Worm (Caenorhabditis elegans) whole organism, L3 larva: ENCODE data around the gene W02D7.4.

Source experiments
- R02D3.7 ChIP-seq: fragments of 150-350 bp; optimal IDR thresholded peaks from 2 replicates; lab custom pipeline; 2014; ENCODE audit warnings: missing biosample characterization, missing genetic modification characterization
- ZK546.5 ChIP-seq: sonication (generic microtip); optimal IDR thresholded peaks from 2 replicates; lab custom pipeline; 2017; ENCODE audit warnings: missing biosample characterization, missing genetic modification characterization
- aly-2 ChIP-seq: fragments of 150-350 bp; optimal IDR thresholded peaks from 2 replicates; lab custom pipeline; 2014; ENCODE audit warnings: missing biosample characterization, missing genetic modification characterization
- ama-1 ChIP-seq: fragments of 150-350 bp; optimal IDR thresholded peaks from 2 replicates; lab custom pipeline; 2018
- ceh-28 ChIP-seq: fragments of 150-350 bp; optimal IDR thresholded peaks from 2 replicates; lab custom pipeline; 2014; ENCODE audit warnings: missing biosample characterization, missing genetic modification reagents, missing genetic modification characterization
- ceh-82 ChIP-seq: fragments of 150-350 bp; optimal IDR thresholded peaks from 2 replicates; lab custom pipeline; 2014; ENCODE audit warnings: missing biosample characterization, missing genetic modification characterization
- ceh-9 ChIP-seq: sonication (generic microtip); optimal IDR thresholded peaks from 2 replicates; lab custom pipeline; 2018; ENCODE audit warnings: missing biosample characterization, missing genetic modification characterization
- daf-12 ChIP-seq: fragments of 150-350 bp; optimal IDR thresholded peaks from 2 replicates; lab custom pipeline; 2014; ENCODE audit warnings: missing biosample characterization, missing genetic modification reagents, missing genetic modification characterization
- egl-27 ChIP-seq: sonication (generic microtip); optimal IDR thresholded peaks from 4 replicates; lab custom pipeline; 2017; ENCODE audit warnings: missing biosample characterization, missing genetic modification reagents, missing genetic modification characterization
- egl-5 ChIP-seq: fragments of 150-350 bp; optimal IDR thresholded peaks from 2 replicates; lab custom pipeline; 2017; ENCODE audit warnings: missing biosample characterization, missing genetic modification reagents, missing genetic modification characterization, inconsistent platforms
- elt-2 ChIP-seq: sonication (generic microtip); optimal IDR thresholded peaks from 2 replicates; lab custom pipeline; 2016; ENCODE audit warnings: missing genetic modification reagents, mild to moderate bottlenecking, missing genetic modification characterization, missing compliant biosample characterization
- elt-3 ChIP-seq, 3 experiments: fragments of 150-350 bp in 1 of 3; sonication (generic microtip) in 2 of 3; optimal IDR thresholded peaks; 2 replicates in 2 of 3; 4 replicates in 1 of 3; lab custom pipeline; 2014 to 2017; ENCODE audit warnings: missing biosample characterization in 3 of 3, missing genetic modification characterization in 3 of 3
- eor-1 ChIP-seq, 2 experiments: fragments of 150-350 bp; optimal IDR thresholded peaks; 2 replicates each; lab custom pipeline; 2014 to 2018; ENCODE audit warnings: missing biosample characterization in 2 of 2, missing genetic modification characterization in 2 of 2
- fkh-2 ChIP-seq: fragments of 150-350 bp; optimal IDR thresholded peaks from 2 replicates; lab custom pipeline; 2014; ENCODE audit warnings: missing biosample characterization, missing genetic modification reagents, missing genetic modification characterization
- fos-1 ChIP-seq: fragments of 150-350 bp; optimal IDR thresholded peaks from 2 replicates; lab custom pipeline; 2014; ENCODE audit warnings: missing biosample characterization, missing genetic modification characterization
- lin-15B ChIP-seq: fragments of 150-350 bp; optimal IDR thresholded peaks from 2 replicates; lab custom pipeline; 2014; ENCODE audit warnings: missing biosample characterization, missing genetic modification characterization
- lin-39 ChIP-seq: fragments of 150-350 bp; optimal IDR thresholded peaks from 2 replicates; lab custom pipeline; 2018; ENCODE audit warnings: missing biosample characterization, missing genetic modification reagents, missing genetic modification characterization
- lsy-12 ChIP-seq: sonication (generic microtip); optimal IDR thresholded peaks from 2 replicates; lab custom pipeline; 2016; ENCODE audit warnings: mild to moderate bottlenecking, missing genetic modification characterization, missing compliant biosample characterization
- nfya-1 ChIP-seq: sonication (generic microtip); optimal IDR thresholded peaks from 2 replicates; lab custom pipeline; 2017; ENCODE audit warnings: missing genetic modification characterization, mild to moderate bottlenecking, missing compliant biosample characterization, antibody characterized with exemption, moderate library complexity; ENCODE audit not compliant: insufficient read depth
- nhr-11 ChIP-seq: fragments of 150-350 bp; optimal IDR thresholded peaks from 2 replicates; lab custom pipeline; 2014; ENCODE audit warnings: missing biosample characterization, missing genetic modification characterization
- nhr-12 ChIP-seq: fragments of 150-350 bp; optimal IDR thresholded peaks from 2 replicates; lab custom pipeline; 2014; ENCODE audit warnings: missing biosample characterization, missing genetic modification characterization
- nhr-23 ChIP-seq: fragments of 150-350 bp; optimal IDR thresholded peaks from 2 replicates; lab custom pipeline; 2014; ENCODE audit warnings: missing biosample characterization, missing genetic modification reagents, missing genetic modification characterization
- nhr-237 ChIP-seq: fragments of 150-350 bp; optimal IDR thresholded peaks from 2 replicates; lab custom pipeline; 2014; ENCODE audit warnings: missing biosample characterization, missing genetic modification characterization
- nhr-25 ChIP-seq: sonication (generic microtip); optimal IDR thresholded peaks from 2 replicates; lab custom pipeline; 2017; ENCODE audit warnings: missing biosample characterization, missing genetic modification characterization
- nhr-28 ChIP-seq: fragments of 150-350 bp; optimal IDR thresholded peaks from 2 replicates; lab custom pipeline; 2014; ENCODE audit warnings: missing biosample characterization, missing genetic modification characterization
- nhr-43 ChIP-seq: sonication (generic microtip); optimal IDR thresholded peaks from 2 replicates; lab custom pipeline; 2016; ENCODE audit warnings: mild to moderate bottlenecking, missing genetic modification characterization, missing compliant biosample characterization; ENCODE audit not compliant: poor library complexity, severe bottlenecking
- nhr-77 ChIP-seq: fragments of 150-350 bp; optimal IDR thresholded peaks from 2 replicates; lab custom pipeline; 2014; ENCODE audit warnings: missing biosample characterization, missing genetic modification characterization
- pha-4 ChIP-seq: fragments of 150-350 bp; optimal IDR thresholded peaks from 2 replicates; lab custom pipeline; 2014; ENCODE audit warnings: missing biosample characterization, missing genetic modification reagents, missing genetic modification characterization
- sea-2 ChIP-seq: fragments of 150-350 bp; sonication (generic microtip); optimal IDR thresholded peaks from 4 replicates; lab custom pipeline; 2014; ENCODE audit warnings: missing biosample characterization, missing genetic modification reagents, missing genetic modification characterization
- skn-1 ChIP-seq: fragments of 150-350 bp; optimal IDR thresholded peaks from 2 replicates; lab custom pipeline; 2014; ENCODE audit warnings: missing biosample characterization, missing genetic modification characterization
- snpc-4 ChIP-seq: fragments of 150-350 bp; optimal IDR thresholded peaks from 2 replicates; lab custom pipeline; 2014; ENCODE audit warnings: missing biosample characterization, missing genetic modification characterization
- tbx-2 ChIP-seq: sonication (generic microtip); optimal IDR thresholded peaks from 2 replicates; lab custom pipeline; 2016; ENCODE audit warnings: mild to moderate bottlenecking, missing genetic modification characterization, missing compliant biosample characterization
- unc-39 ChIP-seq: sonication (generic microtip); optimal IDR thresholded peaks from 4 replicates; lab custom pipeline; 2017; ENCODE audit warnings: missing biosample characterization, missing genetic modification characterization
- zag-1 ChIP-seq: fragments of 150-350 bp; optimal IDR thresholded peaks from 2 replicates; lab custom pipeline; 2014; ENCODE audit warnings: missing biosample characterization, missing genetic modification characterization
- ztf-11 ChIP-seq: fragments of 150-350 bp; optimal IDR thresholded peaks from 2 replicates; lab custom pipeline; 2014; ENCODE audit warnings: missing biosample characterization, missing genetic modification characterization
- ztf-4 ChIP-seq: fragments of 150-350 bp; optimal IDR thresholded peaks from 2 replicates; lab custom pipeline; 2014; ENCODE audit warnings: missing biosample characterization, missing genetic modification characterization

W02D7.4 gene

ce11 chrV:8259016-8259415, 38.4 kb downstream of the W02D7.4 start, which contains the start of gene C16D9.1:
Gene C16D9.1 (plus strand): TSS chrV:8259316.
- TF ChIP-seq nhr-43 (tag; lab: Kevin White, UChicago) (no peak), elt-2 (tag; lab: Kevin White, UChicago) (no peak), nhr-11 (tag; lab: Kevin White, UChicago) (no peak), R02D3.7 (tag; lab: Kevin White, UChicago) (no peak), nfya-1 (tag; lab: Kevin White, UChicago) (no peak)

- TF ChIP-seq nhr-77 (tag; lab: Kevin White, UChicago) = no peak
- TF ChIP-seq ama-1 = no peak
- no peak for TF ChIP-seq ztf-11 (tag; lab: Kevin White, UChicago)
- TF ChIP-seq lin-15B (tag; lab: Kevin White, UChicago) = no peak
- no peak for TF ChIP-seq nhr-237
- TF ChIP-seq elt-3 (tag; optimal IDR thresholded peaks at IDR 0.05; lab: Kevin White, UChicago) = no peak
- TF ChIP-seq elt-2 (tag; lab: Kevin White, UChicago) = no peak
- no peak for TF ChIP-seq aly-2 (tag; lab: Kevin White, UChicago)
- TF ChIP-seq nhr-43 (tag; lab: Kevin White, UChicago) = no peak
- no peak for TF ChIP-seq nhr-12
- no peak for TF ChIP-seq daf-12 (tag; lab: Kevin White, UChicago)
- TF ChIP-seq ztf-4 (tag; lab: Kevin White, UChicago) = no peak
- no peak for TF ChIP-seq egl-27
- TF ChIP-seq nhr-28 (tag; lab: Kevin White, UChicago) = no peak
- TF ChIP-seq nhr-11 (tag; lab: Kevin White, UChicago) = no peak
- no peak for TF ChIP-seq pha-4 (tag; lab: Kevin White, UChicago)
- no peak for TF ChIP-seq egl-5
- no peak for TF ChIP-seq snpc-4 (tag; lab: Kevin White, UChicago)
- no peak for TF ChIP-seq tbx-2 (tag; lab: Kevin White, UChicago)
- no peak for TF ChIP-seq ceh-9 (tag; lab: Kevin White, UChicago)
These were observed 42.4 kb downstream of the W02D7.4 start for ce11 chrV:8254973-8255372.

- TF ChIP-seq skn-1 (no peak), tbx-2 (tag; lab: Kevin White, UChicago) (no peak), ZK546.5 (no peak), nhr-237 (no peak), egl-27 (no peak), unc-39 (tag; lab: Kevin White, UChicago) (no peak), zag-1 (tag; lab: Kevin White, UChicago) (no peak), ama-1 (no peak), eor-1 (tag; optimal IDR thresholded peaks at IDR 0.05; lab: Kevin White, UChicago) (no peak), nhr-25 (no peak), nfya-1 (tag; lab: Kevin White, UChicago) (no peak), nhr-23 (tag; lab: Kevin White, UChicago) (no peak), daf-12 (tag; lab: Kevin White, UChicago) (no peak), lin-15B (tag; lab: Kevin White, UChicago) (no peak), sea-2 (GFP tag; lab: Kevin White, UChicago) (no peak), ceh-28 (tag; lab: Kevin White, UChicago) (no peak), aly-2 (tag; lab: Kevin White, UChicago) (no peak), lin-39 (tag; lab: Kevin White, UChicago) (no peak), fkh-2 (no peak), ceh-82 (tag; lab: Kevin White, UChicago) (no peak)
These were observed 43.5 kb downstream of the W02D7.4 start for ce11 chrV:8253946-8254345.

- TF ChIP-seq egl-5 = peak; percentile 47
- no peak for TF ChIP-seq snpc-4 (tag; lab: Kevin White, UChicago)
- no peak for TF ChIP-seq lin-39 (tag; lab: Kevin White, UChicago)
- no peak for TF ChIP-seq lsy-12 (tag; lab: Kevin White, UChicago)
- TF ChIP-seq R02D3.7 (tag; lab: Kevin White, UChicago) = no peak
These were observed 44.9 kb downstream of the W02D7.4 start for ce11 chrV:8252532-8252931.

ce11 chrV:8251075-8251474, 46.3 kb downstream of the W02D7.4 start:
- TF ChIP-seq sea-2 (GFP tag; lab: Kevin White, UChicago) = no peak
- TF ChIP-seq nhr-11 (tag; lab: Kevin White, UChicago) = no peak
- TF ChIP-seq lsy-12 (tag; lab: Kevin White, UChicago) = no peak
- TF ChIP-seq fos-1 (tag; lab: Kevin White, UChicago) = no peak
- TF ChIP-seq eor-1 (tag; optimal IDR thresholded peaks at IDR 0.05; lab: Kevin White, UChicago) = no peak
- TF ChIP-seq egl-5 = no peak
- no peak for TF ChIP-seq daf-12 (tag; lab: Kevin White, UChicago)
- TF ChIP-seq nhr-43 (tag; lab: Kevin White, UChicago) = no peak
- no peak for TF ChIP-seq snpc-4 (tag; lab: Kevin White, UChicago)
- TF ChIP-seq elt-2 (tag; lab: Kevin White, UChicago) = no peak
- TF ChIP-seq egl-27 = no peak
- TF ChIP-seq R02D3.7 (tag; lab: Kevin White, UChicago) = no peak
